Worm (Caenorhabditis elegans) whole organism, L2 larva: ENCODE measurements around the gene zip-8.

Experiments used
- C34F6.9 ChIP-seq: fragments of 150-350 bp; optimal IDR thresholded peaks from 2 replicates; lab custom pipeline; 2014; ENCODE audit warnings: missing biosample characterization, missing genetic modification characterization
- R02D3.7 ChIP-seq: fragments of 150-350 bp; optimal IDR thresholded peaks from 2 replicates; lab custom pipeline; 2014; ENCODE audit warnings: missing biosample characterization, missing genetic modification characterization
- Y55F3AM.14 ChIP-seq: fragments of 200-800 bp; sonication (Bioruptor generic); optimal IDR thresholded peaks from 2 replicates; lab custom pipeline; 2018; ENCODE audit warnings: mild to moderate bottlenecking, missing genetic modification characterization, missing compliant biosample characterization
- ZK546.5 ChIP-seq: sonication (generic microtip); optimal IDR thresholded peaks from 2 replicates; lab custom pipeline; 2017; ENCODE audit warnings: missing biosample characterization, missing genetic modification characterization
- alr-1 ChIP-seq: fragments of 150-350 bp; optimal IDR thresholded peaks from 2 replicates; lab custom pipeline; 2014; ENCODE audit warnings: missing biosample characterization, missing genetic modification characterization
- ama-1 ChIP-seq: fragments of 150-350 bp; optimal IDR thresholded peaks from 2 replicates; lab custom pipeline; 2018; ENCODE audit warnings: inconsistent platforms
- blmp-1 ChIP-seq: sonication (generic microtip); optimal IDR thresholded peaks from 2 replicates; lab custom pipeline; 2017; ENCODE audit warnings: missing genetic modification characterization, mild to moderate bottlenecking, missing compliant biosample characterization, antibody characterized with exemption, moderate library complexity; ENCODE audit not compliant: insufficient read depth
- ceh-82 ChIP-seq: fragments of 150-350 bp; optimal IDR thresholded peaks from 2 replicates; lab custom pipeline; 2014; ENCODE audit warnings: missing biosample characterization, missing genetic modification characterization
- crh-2 ChIP-seq: sonication (generic microtip); optimal IDR thresholded peaks from 2 replicates; lab custom pipeline; 2017; ENCODE audit warnings: missing biosample characterization, missing genetic modification characterization
- dmd-4 ChIP-seq: sonication (generic microtip); optimal IDR thresholded peaks from 2 replicates; lab custom pipeline; 2017; ENCODE audit warnings: missing biosample characterization, missing genetic modification characterization
- egl-27 ChIP-seq: sonication (generic microtip); optimal IDR thresholded peaks from 3 replicates; lab custom pipeline; 2017; ENCODE audit warnings: missing biosample characterization, missing genetic modification reagents, missing genetic modification characterization
- elt-1 ChIP-seq: fragments of 150-350 bp; optimal IDR thresholded peaks from 2 replicates; lab custom pipeline; 2014; ENCODE audit warnings: missing biosample characterization, missing genetic modification characterization
- elt-3 ChIP-seq: sonication (generic microtip); optimal IDR thresholded peaks from 2 replicates; lab custom pipeline; 2017; ENCODE audit warnings: missing biosample characterization, missing genetic modification characterization
- fos-1 ChIP-seq: fragments of 150-350 bp; optimal IDR thresholded peaks from 2 replicates; lab custom pipeline; 2014; ENCODE audit warnings: missing biosample characterization, missing genetic modification characterization
- lin-39 ChIP-seq: fragments of 150-350 bp; optimal IDR thresholded peaks from 2 replicates; lab custom pipeline; 2014; ENCODE audit warnings: missing biosample characterization, missing genetic modification reagents, missing genetic modification characterization
- mab-5 ChIP-seq: fragments of 150-350 bp; optimal IDR thresholded peaks from 2 replicates; lab custom pipeline; 2014; ENCODE audit warnings: missing biosample characterization, missing genetic modification characterization
- mbf-1 ChIP-seq: sonication (generic microtip); optimal IDR thresholded peaks from 2 replicates; lab custom pipeline; 2017; ENCODE audit warnings: missing biosample characterization, missing genetic modification characterization
- nhr-129 ChIP-seq: fragments of 150-350 bp; optimal IDR thresholded peaks from 2 replicates; lab custom pipeline; 2014; ENCODE audit warnings: missing biosample characterization, missing genetic modification characterization
- nhr-21 ChIP-seq: fragments of 150-350 bp; optimal IDR thresholded peaks from 2 replicates; lab custom pipeline; 2014; ENCODE audit warnings: missing biosample characterization, missing genetic modification characterization
- nhr-23 ChIP-seq: fragments of 150-350 bp; optimal IDR thresholded peaks from 2 replicates; lab custom pipeline; 2014; ENCODE audit warnings: missing biosample characterization, missing genetic modification reagents, missing genetic modification characterization
- nhr-25 ChIP-seq: fragments of 150-350 bp; sonication (generic microtip); optimal IDR thresholded peaks from 3 replicates; lab custom pipeline; 2014; ENCODE audit warnings: missing biosample characterization, missing genetic modification characterization
- nhr-6 ChIP-seq: fragments of 150-350 bp; optimal IDR thresholded peaks from 2 replicates; lab custom pipeline; 2014; ENCODE audit warnings: missing biosample characterization, missing genetic modification characterization
- peb-1 ChIP-seq: fragments of 150-350 bp; optimal IDR thresholded peaks from 2 replicates; lab custom pipeline; 2014; ENCODE audit warnings: missing biosample characterization, missing genetic modification characterization
- skn-1 ChIP-seq: sonication (generic microtip); optimal IDR thresholded peaks from 2 replicates; lab custom pipeline; 2017; ENCODE audit warnings: missing biosample characterization, missing genetic modification characterization
- sma-3 ChIP-seq: sonication (generic microtip); optimal IDR thresholded peaks from 2 replicates; lab custom pipeline; 2016; ENCODE audit warnings: missing genetic modification reagents, missing genetic modification characterization, missing compliant biosample characterization
- sma-9 ChIP-seq, 2 experiments: fragments of 150-350 bp in 1 of 2; sonication (generic microtip) in 1 of 2; optimal IDR thresholded peaks; 2 replicates each; lab custom pipeline; 2014 to 2016; ENCODE audit warnings: missing genetic modification characterization in 2 of 2, mild to moderate bottlenecking in 1 of 2, missing biosample characterization in 1 of 2, missing compliant biosample characterization in 1 of 2, missing genetic modification reagents in 1 of 2, moderate library complexity in 1 of 2
- snpc-4 ChIP-seq: fragments of 150-350 bp; optimal IDR thresholded peaks from 2 replicates; lab custom pipeline; 2014; ENCODE audit warnings: missing biosample characterization, missing genetic modification characterization
- unc-39 ChIP-seq: fragments of 150-350 bp; optimal IDR thresholded peaks from 2 replicates; lab custom pipeline; 2014; ENCODE audit warnings: missing biosample characterization, missing genetic modification characterization
- unc-55 ChIP-seq: fragments of 150-350 bp; sonication (generic microtip); optimal IDR thresholded peaks from 3 replicates; lab custom pipeline; 2014; ENCODE audit warnings: missing biosample characterization, missing genetic modification reagents, missing genetic modification characterization
- unc-62 ChIP-seq: fragments of 150-350 bp; optimal IDR thresholded peaks from 2 replicates; lab custom pipeline; 2014; ENCODE audit warnings: missing biosample characterization, missing genetic modification reagents, missing genetic modification characterization
- zag-1 ChIP-seq: fragments of 150-350 bp; optimal IDR thresholded peaks from 2 replicates; lab custom pipeline; 2014; ENCODE audit warnings: missing biosample characterization, missing genetic modification characterization
- ztf-1 ChIP-seq: fragments of 200-800 bp; sonication (Bioruptor generic); conservative IDR thresholded peaks from 2 replicates; pipeline ENCODE4 v1.3.6; 2022; ENCODE audit warnings: missing genetic modification characterization, missing compliant biosample characterization
- ztf-11 ChIP-seq: sonication (generic microtip); optimal IDR thresholded peaks from 2 replicates; lab custom pipeline; 2017; ENCODE audit warnings: missing biosample characterization, missing genetic modification characterization
- ztf-4 ChIP-seq: fragments of 150-350 bp; optimal IDR thresholded peaks from 2 replicates; lab custom pipeline; 2014; ENCODE audit warnings: missing biosample characterization, missing genetic modification characterization

zip-8 gene

DNA sequence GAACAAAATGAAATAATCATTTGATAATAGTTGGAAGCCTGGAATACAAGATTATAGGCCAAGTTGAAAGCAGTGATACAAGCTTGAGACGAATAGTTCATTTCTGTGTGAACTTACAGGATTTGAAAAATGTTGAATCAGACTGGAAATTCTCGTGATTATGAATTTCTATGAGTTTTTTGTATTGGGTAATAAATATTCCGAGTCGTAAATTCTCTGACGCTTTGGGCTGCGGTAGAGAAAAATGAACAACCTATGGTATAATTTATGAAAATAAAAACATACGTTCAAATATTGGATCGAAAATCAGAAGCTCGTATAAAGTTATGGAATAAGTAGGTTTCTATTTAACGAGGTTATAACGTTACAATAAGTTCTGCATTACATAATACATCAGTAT, 14.1 kb downstream of the zip-8 start, which contains the start of gene srb-11:
Gene srb-11, minus strand, starts transcription at position 101 of the 400 bp plus-strand sequence.
- no peak for TF ChIP-seq R02D3.7 (tag; lab: Kevin White, UChicago)
- TF ChIP-seq sma-3 (GFP tag; lab: Kevin White, UChicago): no peak
- no peak for TF ChIP-seq blmp-1 (tag; lab: Kevin White, UChicago)
- no peak for TF ChIP-seq fos-1 (tag; lab: Kevin White, UChicago)
- no peak for TF ChIP-seq mbf-1 (tag; lab: Kevin White, UChicago)
- TF ChIP-seq nhr-23: no peak
- TF ChIP-seq alr-1: no peak
- TF ChIP-seq unc-39: no peak
- no peak for TF ChIP-seq egl-27 (tag; lab: Kevin White, UChicago)
- TF ChIP-seq elt-3: no peak
- TF ChIP-seq, all 48 proteins: peak for 0

DNA sequence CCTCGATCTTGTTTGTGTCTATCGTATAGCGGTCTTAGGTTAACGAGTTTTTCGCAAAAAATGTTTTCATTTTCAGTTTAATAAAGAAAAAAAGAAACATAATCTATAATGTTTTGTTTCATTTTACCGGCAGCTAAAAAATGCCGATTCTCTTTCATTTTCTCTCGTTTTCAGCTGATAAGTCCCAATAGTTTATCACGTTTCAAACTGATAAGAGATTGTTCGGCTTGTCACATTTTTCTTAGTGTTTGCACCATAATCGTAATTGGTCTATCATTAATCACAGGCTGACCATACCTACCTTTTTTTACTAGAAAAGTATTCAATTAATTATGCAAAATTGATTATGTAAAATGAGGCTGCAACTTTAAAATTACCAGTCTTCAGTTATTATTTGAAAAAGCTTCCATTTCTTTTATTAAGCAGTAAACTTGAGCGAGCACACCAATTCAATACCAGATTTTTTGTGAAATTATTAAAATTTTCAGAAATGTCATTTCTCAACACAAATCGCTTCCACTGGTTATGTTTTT, 16.5 kb downstream of the zip-8 start, which contains the start of gene F23F12.13:
Gene F23F12.13, plus strand, starts transcription at position 483 of the 533 bp plus-strand sequence.
- TF ChIP-seq sma-9 (GFP tag; optimal IDR thresholded peaks at IDR 0.05; lab: Kevin White, UChicago): peak; percentile 24
- TF ChIP-seq sma-9 (tag; optimal IDR thresholded peaks at IDR 0.05; lab: Kevin White, UChicago): no peak
- TF ChIP-seq skn-1: no peak
- peak; percentile 61 for TF ChIP-seq fos-1 (tag; lab: Kevin White, UChicago)

DNA sequence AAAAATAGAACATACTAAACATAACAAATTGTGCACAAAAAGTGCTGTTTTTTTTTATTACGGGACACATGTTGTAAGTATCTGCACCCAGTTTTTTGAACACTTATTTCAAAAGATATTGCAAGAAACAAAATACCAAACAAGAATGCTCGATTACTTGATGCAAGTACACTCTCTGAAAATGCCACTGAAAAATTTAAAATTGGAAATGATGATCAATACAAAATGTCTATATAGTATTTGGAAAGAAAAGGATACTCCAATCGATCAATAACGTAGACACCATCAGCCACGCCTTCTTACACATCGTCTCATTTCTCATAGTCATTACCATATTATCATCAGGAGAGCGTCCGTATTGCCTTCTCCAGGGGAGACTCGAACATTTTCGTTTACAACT, 19.4 kb downstream of the zip-8 start, which contains the start of gene sdz-15:
Gene sdz-15, plus strand, starts transcription at position 301 of the 400 bp plus-strand sequence.
- TF ChIP-seq sma-3 (GFP tag; lab: Kevin White, UChicago): no peak
- no peak for TF ChIP-seq dmd-4 (tag; lab: Kevin White, UChicago)
- no peak for TF ChIP-seq snpc-4 (tag; lab: Kevin White, UChicago)
- no peak for TF ChIP-seq peb-1 (tag; lab: Kevin White, UChicago)
- no peak for TF ChIP-seq nhr-129 (tag; lab: Kevin White, UChicago)
- TF ChIP-seq ZK546.5 (tag; lab: Kevin White, UChicago): no peak
- TF ChIP-seq ceh-82 (tag; lab: Kevin White, UChicago): no peak
- TF ChIP-seq elt-3: no peak
- TF ChIP-seq lin-39: no peak
- TF ChIP-seq blmp-1 (tag; lab: Kevin White, UChicago): no peak
- TF ChIP-seq crh-2 (tag; lab: Kevin White, UChicago): no peak
- no peak for TF ChIP-seq sma-9 (GFP tag; optimal IDR thresholded peaks at IDR 0.05; lab: Kevin White, UChicago)
- TF ChIP-seq sma-9 (tag; optimal IDR thresholded peaks at IDR 0.05; lab: Kevin White, UChicago): no peak
- TF ChIP-seq nhr-23: no peak
- TF ChIP-seq nhr-6: no peak
- TF ChIP-seq C34F6.9 (tag; lab: Kevin White, UChicago): no peak
- TF ChIP-seq unc-55 (GFP tag; lab: Kevin White, UChicago): no peak
- no peak for TF ChIP-seq ama-1 (lab: Kevin White, UChicago)
- TF ChIP-seq ztf-11: no peak
- no peak for TF ChIP-seq egl-27 (tag; lab: Kevin White, UChicago)

DNA sequence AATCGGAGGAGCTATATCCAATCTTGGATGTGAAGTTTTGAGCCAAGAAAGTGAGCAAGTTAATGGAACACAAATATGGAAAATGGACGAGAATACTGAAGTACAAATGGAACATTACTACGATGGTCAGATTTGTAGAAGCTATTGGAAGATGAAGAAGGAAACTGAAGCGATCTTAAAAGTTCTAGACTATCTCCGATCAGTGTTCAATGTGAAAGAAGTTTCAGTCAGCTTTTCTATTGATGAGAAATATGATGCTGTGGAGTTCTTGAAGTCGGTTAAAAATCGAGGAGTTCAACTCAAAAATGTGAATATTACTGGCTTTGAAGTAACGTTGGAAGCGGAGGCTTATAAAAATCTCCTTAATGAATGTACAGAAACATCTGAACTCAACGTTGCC, 20.3 kb downstream of the zip-8 start:
- TF ChIP-seq ztf-4 (tag; lab: Kevin White, UChicago): no peak
- TF ChIP-seq egl-27 (tag; lab: Kevin White, UChicago): no peak
- no peak for TF ChIP-seq alr-1
- no peak for TF ChIP-seq mab-5
- no peak for TF ChIP-seq mbf-1 (tag; lab: Kevin White, UChicago)
- no peak for TF ChIP-seq crh-2 (tag; lab: Kevin White, UChicago)
- no peak for TF ChIP-seq nhr-25 (tag; lab: Kevin White, UChicago)
- no peak for TF ChIP-seq skn-1
- TF ChIP-seq ztf-11: no peak
- no peak for TF ChIP-seq nhr-21 (tag; lab: Kevin White, UChicago)
- TF ChIP-seq elt-1: no peak
- TF ChIP-seq Y55F3AM.14 (GFP tag; lab: Kevin White, UChicago): no peak
- TF ChIP-seq dmd-4 (tag; lab: Kevin White, UChicago): no peak
- TF ChIP-seq unc-62 (GFP tag; lab: Kevin White, UChicago): no peak
- no peak for TF ChIP-seq ztf-1 (GFP tag; lab: Robert Waterston, UW)
- TF ChIP-seq blmp-1 (tag; lab: Kevin White, UChicago): no peak
- TF ChIP-seq R02D3.7 (tag; lab: Kevin White, UChicago): no peak
- no peak for TF ChIP-seq zag-1 (tag; lab: Kevin White, UChicago)
